Worm (Caenorhabditis elegans) whole organism, mixed stage, embryonic: ENCODE measurements around the gene F32E10.8.

Experiments used
- drap-1 ChIP-seq: fragments of 200-800 bp; sonication (Bioruptor generic); optimal IDR thresholded peaks from 3 replicates; lab custom pipeline; 2018; ENCODE audit warnings: mild to moderate bottlenecking, missing genetic modification characterization, missing compliant biosample characterization
- lin-13 ChIP-seq: fragments of 150-350 bp; optimal IDR thresholded peaks from 2 replicates; lab custom pipeline; 2014; ENCODE audit warnings: missing biosample characterization, missing genetic modification characterization
- mab-5 ChIP-seq: fragments of 150-350 bp; optimal IDR thresholded peaks from 2 replicates; lab custom pipeline; 2014; ENCODE audit warnings: missing biosample characterization, missing genetic modification characterization
- nhr-28 ChIP-seq: fragments of 150-350 bp; optimal IDR thresholded peaks from 2 replicates; lab custom pipeline; 2014; ENCODE audit warnings: missing biosample characterization, missing genetic modification characterization
- nhr-76 ChIP-seq: sonication (generic microtip); optimal IDR thresholded peaks from 2 replicates; lab custom pipeline; 2017; ENCODE audit warnings: missing biosample characterization, missing genetic modification characterization
- pha-4 ChIP-seq: fragments of 150-350 bp; optimal IDR thresholded peaks from 2 replicates; lab custom pipeline; 2018; ENCODE audit warnings: missing biosample characterization, missing genetic modification reagents, missing genetic modification characterization
- unc-62 ChIP-seq: fragments of 150-350 bp; optimal IDR thresholded peaks from 2 replicates; lab custom pipeline; 2014; ENCODE audit warnings: missing biosample characterization, missing genetic modification reagents, missing genetic modification characterization
- zip-8 ChIP-seq: fragments of 150-350 bp; optimal IDR thresholded peaks from 2 replicates; lab custom pipeline; 2014; ENCODE audit warnings: missing biosample characterization, missing genetic modification characterization
- ztf-11 ChIP-seq: fragments of 150-350 bp; optimal IDR thresholded peaks from 2 replicates; lab custom pipeline; 2014; ENCODE audit warnings: missing biosample characterization, missing genetic modification characterization

DNA sequence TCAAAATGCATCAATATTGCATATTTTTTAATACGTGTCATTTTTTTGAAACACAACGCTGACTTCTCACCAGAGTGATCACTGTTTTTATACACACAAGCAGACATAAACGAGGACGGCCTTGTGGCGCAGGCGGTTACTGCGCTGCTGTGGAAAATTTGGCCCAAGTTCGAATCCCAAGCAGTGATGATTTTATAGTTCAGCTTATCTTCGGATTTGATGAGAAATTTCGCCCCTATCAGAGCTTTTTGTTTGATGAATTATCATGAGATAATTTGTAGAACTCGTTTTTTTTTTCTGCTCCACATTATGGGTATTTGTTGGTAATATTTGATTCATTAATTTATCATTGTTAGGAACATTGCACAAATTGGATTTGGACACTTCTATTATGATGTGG is 6.5 kb downstream of the F32E10.8 start:
- TF ChIP-seq mab-5 (tag; lab: Kevin White, UChicago) (no peak), unc-62 (peak; percentile 73), zip-8 (tag; lab: Kevin White, UChicago) (no peak), nhr-28 (tag; lab: Kevin White, UChicago) (peak; percentile 82), nhr-76 (tag; lab: Kevin White, UChicago) (peak; percentile 10), pha-4 (tag; lab: Kevin White, UChicago) (peak; percentile 41), ztf-11 (tag; lab: Kevin White, UChicago) (peak; percentile 57), lin-13 (tag; lab: Kevin White, UChicago) (peak; percentile 64), drap-1 (GFP tag; lab: Kevin White, UChicago) (peak; percentile 98)
